Worm (Caenorhabditis elegans): ENCODE measurements around the gene C33G3.5.

DNA sequence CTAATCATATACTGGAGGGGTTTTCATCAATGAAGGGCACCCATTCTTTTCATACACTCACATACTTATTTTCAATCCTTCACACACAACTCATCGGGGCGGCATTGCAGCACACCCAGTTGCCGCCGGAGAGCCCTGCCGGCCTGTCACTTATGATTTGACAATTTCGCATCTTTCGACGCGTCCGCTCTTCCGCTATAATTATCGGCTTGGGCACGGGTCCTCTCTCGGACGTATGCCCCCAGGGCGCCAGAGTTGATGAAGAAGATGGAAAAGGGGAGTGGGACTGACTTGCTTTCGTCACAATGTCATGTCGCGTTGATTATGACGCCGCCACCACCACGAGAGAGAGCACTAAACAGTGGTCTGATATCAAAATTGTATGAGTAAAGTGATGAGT is 34.1 kb downstream of the C33G3.5 start:
- TF ChIP-seq scrt-1 (GFP tag; IDR thresholded peaks at IDR 0.05) (no peak), ets-7 (tag; optimal IDR thresholded peaks at IDR 0.05) (no peak), aly-1 (tag; optimal IDR thresholded peaks at IDR 0.05) (no peak), B0310.2 (tag; optimal IDR thresholded peaks at IDR 0.05) (no peak), tbx-11 (GFP tag; IDR thresholded peaks at IDR 0.05) (no peak), ama-1 (optimal IDR thresholded peaks at IDR 0.05) (no peak), tra-4 (tag; optimal IDR thresholded peaks at IDR 0.05) (no peak)
